Fruit fly (Drosophila melanogaster): ENCODE data around the gene CG9393.

The CG9393 gene

dm6 chr3R:9570657-9571056 lies 7.2 kb upstream of the CG9393 start:
- no peak for TF ChIP-seq CG17801 (GFP tag; optimal IDR thresholded peaks at IDR 0.05; ENCODE audit: partially characterized antibody)

- no peak for TF ChIP-seq CG17801 (GFP tag; optimal IDR thresholded peaks at IDR 0.05; ENCODE audit: partially characterized antibody)
These were observed 6.6 kb upstream of the CG9393 start, which contains the start of gene CG16790 for dm6 chr3R:9570114-9570513. Gene CG16790 (minus strand): TSS chr3R:9570214.

dm6 chr3R:9565895-9566294 lies 2.4 kb upstream of the CG9393 start, which contains the start of gene CG16789:
Gene CG16789 (plus strand): TSS chr3R:9566195.
- TF ChIP-seq CG17801 (GFP tag; optimal IDR thresholded peaks at IDR 0.05; ENCODE audit: partially characterized antibody) = no peak

- no peak for TF ChIP-seq CG17801 (GFP tag; optimal IDR thresholded peaks at IDR 0.05; ENCODE audit: partially characterized antibody)
These were observed 2.4 kb downstream of the CG9393 start for dm6 chr3R:9561121-9561520.

dm6 chr3R:9559413-9560014 lies 4.0 kb downstream of the CG9393 start, which contains the start of the genes AP-1mu and MBD-like:
Gene AP-1mu (minus strand): TSS chr3R:9559525.
Gene MBD-like (plus strand): TSS chr3R:9559760.
- TF ChIP-seq CG17801 (GFP tag; optimal IDR thresholded peaks at IDR 0.05; ENCODE audit: partially characterized antibody) = peak; percentile 72

- no peak for TF ChIP-seq CG17801 (GFP tag; optimal IDR thresholded peaks at IDR 0.05; ENCODE audit: partially characterized antibody)
These were observed 8.0 kb downstream of the CG9393 start, which contains the start of the genes CG9386 and BckdhA for dm6 chr3R:9555334-9555974. Gene CG9386 (minus strand): TSS chr3R:9555408. Gene BckdhA (plus strand): TSS chr3R:9555785.

dm6 chr3R:9551659-9552435 lies 11.6 kb downstream of the CG9393 start, which contains the start of the genes mura and RnpS1:
Gene mura (minus strand): TSS chr3R:9551806.
Gene RnpS1 (plus strand): TSS chr3R:9552034.
- TF ChIP-seq CG17801 (GFP tag; optimal IDR thresholded peaks at IDR 0.05; ENCODE audit: partially characterized antibody) = no peak

dm6 chr3R:9551013-9551658 lies 12.3 kb downstream of the CG9393 start:
- TF ChIP-seq CG17801 (GFP tag; optimal IDR thresholded peaks at IDR 0.05; ENCODE audit: partially characterized antibody) = peak; percentile 43

- no peak for TF ChIP-seq CG17801 (GFP tag; optimal IDR thresholded peaks at IDR 0.05; ENCODE audit: partially characterized antibody)
These were observed 13.0 kb downstream of the CG9393 start for dm6 chr3R:9550265-9551012.

dm6 chr3R:9548769-9549168 lies 14.7 kb downstream of the CG9393 start:
- TF ChIP-seq CG17801 (GFP tag; optimal IDR thresholded peaks at IDR 0.05; ENCODE audit: partially characterized antibody) = no peak

- TF ChIP-seq CG17801 (GFP tag; optimal IDR thresholded peaks at IDR 0.05; ENCODE audit: partially characterized antibody) = no peak
These were observed 16.6 kb downstream of the CG9393 start for dm6 chr3R:9546808-9547381.

- TF ChIP-seq CG17801 (GFP tag; optimal IDR thresholded peaks at IDR 0.05; ENCODE audit: partially characterized antibody) = no peak
These were observed 19.8 kb downstream of the CG9393 start for dm6 chr3R:9543495-9544180.

dm6 chr3R:9534595-9535217 lies 28.8 kb downstream of the CG9393 start:
- TF ChIP-seq CG17801 (GFP tag; optimal IDR thresholded peaks at IDR 0.05; ENCODE audit: partially characterized antibody) = no peak

All from ovary, adult (tissue).